Fruit fly (Drosophila melanogaster) whole organism, pupa: ENCODE measurements around the gene CG34253.

Experiments used
- CG10348 ChIP-seq: fragments of 200-800 bp; sonication (Bioruptor generic); IDR thresholded peaks from 2 replicates; pipeline ENCODE4 v1.3.6; 2022; ENCODE audit warnings: missing biosample characterization, missing genetic modification characterization
- CG12605 ChIP-seq: fragments of 200-800 bp; sonication (Bioruptor generic); IDR thresholded peaks from 2 replicates; pipeline ENCODE4 v1.3.6; 2022; ENCODE audit warnings: missing biosample characterization, missing genetic modification characterization
- CG13204 ChIP-seq: fragments of 200-800 bp; sonication (Bioruptor generic); optimal IDR thresholded peaks from 2 replicates; lab custom pipeline; 2018; ENCODE audit warnings: missing biosample characterization, mild to moderate bottlenecking, missing genetic modification characterization, moderate library complexity
- CG14655 ChIP-seq: fragments of 200-800 bp; sonication (Bioruptor generic); optimal IDR thresholded peaks from 3 replicates; lab custom pipeline; 2017; ENCODE audit warnings: mild to moderate bottlenecking, missing biosample characterization, missing genetic modification reagents, missing genetic modification characterization
- CG15710 ChIP-seq: fragments of 200-800 bp; sonication (Bioruptor generic); optimal IDR thresholded peaks from 2 replicates; lab custom pipeline; 2018; ENCODE audit warnings: missing biosample characterization, mild to moderate bottlenecking, missing genetic modification characterization, moderate library complexity
- CG17806 ChIP-seq: fragments of 200-800 bp; sonication (Bioruptor generic); optimal IDR thresholded peaks from 2 replicates; lab custom pipeline; 2018; ENCODE audit warnings: missing biosample characterization, mild to moderate bottlenecking, missing genetic modification characterization, moderate library complexity
- CG32121 ChIP-seq: fragments of 200-800 bp; sonication (Bioruptor generic); IDR thresholded peaks from 2 replicates; pipeline ENCODE4 v1.3.6; 2022; ENCODE audit warnings: missing biosample characterization, missing genetic modification characterization
- CG34367 ChIP-seq: fragments of 200-800 bp; sonication (Bioruptor generic); optimal IDR thresholded peaks from 2 replicates; lab custom pipeline; 2018; ENCODE audit warnings: missing biosample characterization, mild to moderate bottlenecking, missing genetic modification characterization
- CG4496 ChIP-seq: fragments of 200-800 bp; sonication (Bioruptor generic); IDR thresholded peaks from 3 replicates; pipeline ENCODE4 v1.3.6; 2022; ENCODE audit warnings: missing biosample characterization, missing genetic modification characterization
- CG8159 ChIP-seq: fragments of 200-800 bp; sonication (Bioruptor generic); optimal IDR thresholded peaks from 3 replicates; lab custom pipeline; 2018; ENCODE audit warnings: missing biosample characterization, mild to moderate bottlenecking, missing genetic modification characterization, moderate library complexity
- CG8301 ChIP-seq: fragments of 200-800 bp; sonication (Bioruptor generic); optimal IDR thresholded peaks from 2 replicates; lab custom pipeline; 2018; ENCODE audit warnings: missing biosample characterization, mild to moderate bottlenecking, missing genetic modification characterization
- CG9948 ChIP-seq: fragments of 200-800 bp; sonication (Bioruptor generic); optimal IDR thresholded peaks from 2 replicates; lab custom pipeline; 2018; ENCODE audit warnings: missing biosample characterization, mild to moderate bottlenecking, missing genetic modification characterization, moderate library complexity
- D1 ChIP-seq: fragments of 200-800 bp; sonication (Bioruptor generic); optimal IDR thresholded peaks from 2 replicates; lab custom pipeline; 2018; ENCODE audit warnings: missing biosample characterization, mild to moderate bottlenecking, missing genetic modification characterization, moderate library complexity
- EcR ChIP-seq: fragments of 200-800 bp; sonication (Bioruptor generic); optimal IDR thresholded peaks from 3 replicates; lab custom pipeline; 2019; ENCODE audit warnings: missing biosample characterization, missing genetic modification characterization, mild to moderate bottlenecking, moderate library complexity, missing genetic modification reagents
- Ets98B ChIP-seq: fragments of 200-800 bp; sonication (Bioruptor generic); IDR thresholded peaks from 2 replicates; pipeline ENCODE4 v1.3.6; 2022; ENCODE audit warnings: missing biosample characterization, missing genetic modification characterization
- Pif1A ChIP-seq: fragments of 200-800 bp; sonication (Bioruptor generic); optimal IDR thresholded peaks from 3 replicates; lab custom pipeline; 2016; ENCODE audit warnings: missing biosample characterization, missing genetic modification characterization
- Pif1B ChIP-seq: fragments of 200-800 bp; sonication (Bioruptor generic); optimal IDR thresholded peaks from 3 replicates; lab custom pipeline; 2016; ENCODE audit warnings: missing biosample characterization, missing genetic modification characterization
- Snoo ChIP-seq: fragments of 200-800 bp; sonication (Bioruptor generic); optimal IDR thresholded peaks from 3 replicates; lab custom pipeline; 2017; ENCODE audit warnings: missing biosample characterization, mild to moderate bottlenecking, missing genetic modification characterization, inconsistent platforms
- fd96Ca ChIP-seq: fragments of 200-800 bp; sonication (Bioruptor generic); IDR thresholded peaks from 3 replicates; pipeline ENCODE4 v1.3.6; 2022; ENCODE audit warnings: missing biosample characterization, missing genetic modification characterization
- gl ChIP-seq: fragments of 200-800 bp; sonication (Bioruptor generic); optimal IDR thresholded peaks from 2 replicates; lab custom pipeline; 2018; ENCODE audit warnings: missing biosample characterization, mild to moderate bottlenecking, missing genetic modification characterization
- rn ChIP-seq: fragments of 200-800 bp; sonication (Bioruptor generic); IDR thresholded peaks from 2 replicates; pipeline ENCODE4 v1.3.6; 2022; ENCODE audit warnings: missing biosample characterization, missing genetic modification characterization

Gene CG34253

DNA sequence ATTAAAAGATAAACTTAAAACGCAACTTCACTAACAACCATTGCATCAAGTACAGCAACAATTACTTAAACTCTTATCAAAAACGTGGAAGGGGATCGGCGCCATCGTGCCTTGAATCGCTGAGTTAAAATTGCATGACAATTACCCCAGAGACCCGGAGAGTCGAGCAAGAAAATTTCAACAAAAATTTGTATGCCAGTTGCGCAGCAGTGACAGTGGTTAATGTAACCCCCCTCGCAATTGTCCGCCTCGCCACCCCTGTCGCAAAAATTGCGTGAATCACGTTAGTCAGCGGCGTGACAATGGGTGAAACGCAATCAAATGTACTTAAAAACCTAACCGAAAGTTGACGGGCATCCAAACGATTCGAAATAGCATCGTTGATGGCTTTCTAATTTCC is 12.6 kb upstream of the CG34253 start:
- TF ChIP-seq gl (tag; lab: Kevin White, UChicago) (no peak), fd96Ca (GFP tag; lab: Robert Waterston, UW) (no peak; the same call in 2 of the 3 replicates), Snoo (tag; lab: Kevin White, UChicago) (peak; percentile 1), CG10348 (GFP tag; lab: Robert Waterston, UW) (no peak), CG15710 (tag; lab: Kevin White, UChicago) (peak; percentile 2), CG9948 (tag; lab: Kevin White, UChicago) (no peak), Pif1B (no peak), Pif1A (GFP tag; lab: Kevin White, UChicago) (no peak), Ets98B (GFP tag; lab: Robert Waterston, UW) (peak; percentile 31), CG14655 (GFP tag; lab: Kevin White, UChicago) (no peak), CG17806 (tag; lab: Kevin White, UChicago) (peak; percentile 1), CG32121 (GFP tag; lab: Robert Waterston, UW) (peak; percentile 19; the same call in 1 of the 2 replicates), rn (no peak), CG8301 (tag; lab: Kevin White, UChicago) (no peak), D1 (no peak), CG13204 (GFP tag; lab: Kevin White, UChicago) (no peak), CG12605 (GFP tag; lab: Robert Waterston, UW) (0 out of 2 replicates have a peak, but pooled peaks have one; percentile 10), CG4496 (GFP tag; lab: Robert Waterston, UW) (peak; percentile 59), CG34367 (tag; lab: Kevin White, UChicago) (no peak), CG8159 (tag; lab: Kevin White, UChicago) (no peak), EcR (GFP tag; lab: Kevin White, UChicago) (no peak)

DNA sequence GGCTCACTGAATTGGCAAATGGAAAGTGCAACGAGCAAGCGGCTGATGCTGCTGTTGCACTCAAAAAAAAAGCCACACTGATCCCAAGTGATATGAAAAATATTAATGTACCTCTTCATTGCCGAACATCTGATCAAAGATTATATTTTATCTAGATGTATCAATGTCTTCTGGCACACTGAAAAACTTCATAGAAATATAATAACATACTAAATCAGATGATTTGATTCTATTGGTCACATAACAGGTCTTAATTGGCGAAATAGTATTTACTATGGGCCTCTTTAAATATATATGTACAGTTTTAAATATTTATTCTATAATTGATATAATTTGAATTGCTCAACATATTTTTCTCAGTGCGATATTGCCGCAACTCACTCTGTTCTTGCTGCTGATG is 9.6 kb upstream of the CG34253 start:
- TF ChIP-seq CG8301 (tag; lab: Kevin White, UChicago) (peak; percentile 84), CG14655 (GFP tag; lab: Kevin White, UChicago) (peak; percentile 89), Ets98B (GFP tag; lab: Robert Waterston, UW) (no peak), Snoo (tag; lab: Kevin White, UChicago) (no peak), CG12605 (GFP tag; lab: Robert Waterston, UW) (0 out of 2 replicates have a peak, but pooled peaks have one; percentile 38), Pif1A (GFP tag; lab: Kevin White, UChicago) (peak; percentile 37), EcR (GFP tag; lab: Kevin White, UChicago) (no peak), CG9948 (tag; lab: Kevin White, UChicago) (peak; percentile 52), Pif1B (peak; percentile 20), CG32121 (GFP tag; lab: Robert Waterston, UW) (0 out of 2 replicates have a peak, but pooled peaks have one; percentile 15), CG17806 (tag; lab: Kevin White, UChicago) (peak; percentile 37), gl (tag; lab: Kevin White, UChicago) (no peak)

DNA sequence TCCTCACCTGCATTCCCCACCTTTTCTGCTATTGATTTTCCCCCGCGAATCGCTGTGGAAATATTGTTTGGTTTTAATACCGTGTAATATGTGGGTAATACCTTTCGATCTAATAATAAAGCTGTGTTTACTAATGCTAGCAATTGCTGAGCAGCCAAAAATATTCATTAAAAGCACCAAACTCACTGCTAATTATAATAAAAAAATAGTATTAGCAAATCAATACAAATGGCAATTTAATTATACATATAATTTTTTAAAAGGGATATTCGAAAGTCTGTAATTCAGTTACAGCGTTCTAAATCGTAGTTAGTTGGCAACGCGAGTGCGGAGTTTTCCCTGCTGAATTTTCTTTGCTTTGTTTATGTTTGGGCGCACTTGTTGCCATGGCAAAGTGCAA is 6.8 kb upstream of the CG34253 start:
- no peak for TF ChIP-seq CG15710 (tag; lab: Kevin White, UChicago)
- TF ChIP-seq CG32121 (GFP tag; lab: Robert Waterston, UW) = peak; percentile 24; the same call in 1 of the 2 replicates
- TF ChIP-seq CG8301 (tag; lab: Kevin White, UChicago) = peak; percentile 10
- TF ChIP-seq, all 21 proteins: peak for 2

DNA sequence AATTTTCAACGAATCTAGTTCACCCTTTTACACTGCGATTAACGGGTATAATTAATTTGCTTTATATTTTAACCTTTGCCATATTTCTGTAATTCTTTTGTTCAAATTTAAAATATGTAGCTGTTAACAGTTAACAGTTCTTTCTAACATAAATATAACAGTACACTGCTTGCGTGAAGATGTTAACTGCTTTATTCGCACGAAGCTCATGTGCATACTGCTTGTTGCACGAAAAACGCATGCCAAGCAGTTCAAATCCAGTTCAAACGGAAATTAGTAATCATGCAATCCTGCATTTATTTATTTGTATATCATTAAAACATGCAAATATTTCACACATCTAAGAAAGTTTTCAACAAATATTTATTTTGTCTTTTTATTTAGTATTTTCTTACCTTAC is 907 bp upstream of the CG34253 start:
- TF ChIP-seq CG8301 (tag; lab: Kevin White, UChicago) = no peak
- TF ChIP-seq Snoo (tag; lab: Kevin White, UChicago) = no peak
- TF ChIP-seq D1 = peak; percentile 96
- TF ChIP-seq CG8159 (tag; lab: Kevin White, UChicago) = peak; percentile 17
- TF ChIP-seq EcR (GFP tag; lab: Kevin White, UChicago) = peak; percentile 50

DNA sequence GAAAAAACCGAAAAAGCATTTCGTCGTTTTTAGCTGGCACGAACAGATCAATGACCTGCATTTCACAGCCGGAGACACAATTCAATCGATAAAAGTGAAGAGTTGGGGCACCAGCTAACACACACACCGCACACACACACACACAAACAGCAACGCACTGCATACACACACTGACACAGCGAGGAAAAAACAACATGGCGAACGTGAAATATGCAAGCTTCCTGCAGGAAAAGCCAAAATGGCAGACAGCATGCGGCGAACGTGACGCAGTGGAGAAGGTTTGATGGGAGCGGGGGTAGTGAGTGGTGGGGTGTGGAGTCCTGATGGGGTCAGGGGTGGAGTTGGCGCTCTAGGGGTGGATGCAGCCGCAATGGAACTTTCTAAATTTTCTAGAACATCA is 3.1 kb downstream of the CG34253 start:
- TF ChIP-seq Pif1A (GFP tag; lab: Kevin White, UChicago) = no peak
- TF ChIP-seq CG17806 (tag; lab: Kevin White, UChicago) = no peak
- peak; percentile 68 for TF ChIP-seq EcR (GFP tag; lab: Kevin White, UChicago)
- TF ChIP-seq CG12605 (GFP tag; lab: Robert Waterston, UW) = no peak
- no peak for TF ChIP-seq CG8301 (tag; lab: Kevin White, UChicago)
- no peak for TF ChIP-seq CG32121 (GFP tag; lab: Robert Waterston, UW)
- TF ChIP-seq CG9948 (tag; lab: Kevin White, UChicago) = no peak

DNA sequence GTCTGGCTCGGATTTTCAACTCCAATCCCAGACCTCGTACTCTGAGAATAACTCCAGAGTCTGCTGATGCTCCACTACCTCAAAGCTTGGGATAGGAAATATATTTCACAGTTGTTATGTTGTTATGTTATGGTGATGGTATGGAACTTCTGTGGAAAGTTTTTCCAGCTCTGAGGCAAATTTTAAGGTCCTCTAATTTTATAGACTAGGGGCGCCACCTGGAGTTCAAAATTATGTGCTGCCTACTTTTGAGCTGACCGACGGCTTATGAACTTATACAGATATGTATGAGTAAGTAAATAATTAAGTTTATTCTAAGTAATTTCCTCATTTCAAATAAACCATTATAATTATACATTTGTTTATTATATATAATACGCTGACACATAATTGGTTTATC is 3.7 kb downstream of the CG34253 start:
- TF ChIP-seq CG12605 (GFP tag; lab: Robert Waterston, UW) = no peak
- TF ChIP-seq CG17806 (tag; lab: Kevin White, UChicago) = no peak
- TF ChIP-seq CG8159 (tag; lab: Kevin White, UChicago) = no peak
- TF ChIP-seq CG8301 (tag; lab: Kevin White, UChicago) = no peak
- no peak for TF ChIP-seq Pif1B
- TF ChIP-seq CG4496 (GFP tag; lab: Robert Waterston, UW) = no peak
- TF ChIP-seq fd96Ca (GFP tag; lab: Robert Waterston, UW) = no peak

DNA sequence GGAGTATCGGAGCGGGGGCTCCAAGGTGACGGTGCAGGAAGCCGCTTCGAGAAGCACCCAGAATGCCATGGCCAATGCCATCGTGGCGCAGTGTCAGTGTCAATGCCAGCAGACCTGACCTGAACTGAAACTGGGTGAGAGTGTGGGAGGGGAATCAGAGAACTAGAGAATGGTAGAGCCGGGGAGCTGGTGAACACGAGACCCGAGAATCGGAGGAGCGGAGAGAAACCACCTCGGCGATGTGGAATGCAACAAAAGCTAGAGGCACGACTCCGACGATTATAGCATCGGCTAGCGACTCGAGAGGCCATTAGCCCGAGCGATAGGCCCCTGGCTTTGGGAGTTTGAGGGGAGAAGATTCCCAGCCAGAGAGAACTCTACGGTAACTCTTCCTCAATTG is 5.2 kb downstream of the CG34253 start:
- TF ChIP-seq rn (no peak), CG15710 (tag; lab: Kevin White, UChicago) (no peak), CG34367 (tag; lab: Kevin White, UChicago) (no peak), CG8301 (tag; lab: Kevin White, UChicago) (no peak), CG13204 (GFP tag; lab: Kevin White, UChicago) (peak; percentile 4), CG10348 (GFP tag; lab: Robert Waterston, UW) (no peak), CG32121 (GFP tag; lab: Robert Waterston, UW) (no peak), Pif1A (GFP tag; lab: Kevin White, UChicago) (no peak), CG8159 (tag; lab: Kevin White, UChicago) (no peak), gl (tag; lab: Kevin White, UChicago) (peak; percentile 15), Ets98B (GFP tag; lab: Robert Waterston, UW) (no peak), D1 (no peak), CG12605 (GFP tag; lab: Robert Waterston, UW) (no peak), Snoo (tag; lab: Kevin White, UChicago) (no peak), CG9948 (tag; lab: Kevin White, UChicago) (no peak), EcR (GFP tag; lab: Kevin White, UChicago) (peak; percentile 99), fd96Ca (GFP tag; lab: Robert Waterston, UW) (0 out of 3 replicates have a peak, but pooled peaks have one; percentile 39), CG17806 (tag; lab: Kevin White, UChicago) (no peak), CG14655 (GFP tag; lab: Kevin White, UChicago) (no peak), CG4496 (GFP tag; lab: Robert Waterston, UW) (peak; percentile 36; the same call in 1 of the 3 replicates), Pif1B (no peak)
